Worm (Caenorhabditis elegans) whole organism, L1 larva: ENCODE measurements around the gene F22F1.2.

Source experiments
- egl-27 ChIP-seq, 2 experiments: fragments of 150-350 bp in 1 of 2; sonication (generic microtip); optimal IDR thresholded peaks; 3 replicates each; lab custom pipeline; 2017 to 2018; ENCODE audit warnings: missing biosample characterization in 2 of 2, missing genetic modification characterization in 2 of 2, missing genetic modification reagents in 2 of 2
- jun-1 ChIP-seq: fragments of 150-350 bp; optimal IDR thresholded peaks from 2 replicates; lab custom pipeline; 2014; ENCODE audit warnings: missing biosample characterization, missing genetic modification reagents, missing genetic modification characterization
- nhr-12 ChIP-seq: sonication (generic microtip); optimal IDR thresholded peaks from 2 replicates; lab custom pipeline; 2017; ENCODE audit warnings: missing biosample characterization, missing genetic modification characterization
- nhr-237 ChIP-seq: fragments of 150-350 bp; optimal IDR thresholded peaks from 2 replicates; lab custom pipeline; 2014; ENCODE audit warnings: missing biosample characterization, missing genetic modification characterization
- nhr-90 ChIP-seq: sonication (generic microtip); optimal IDR thresholded peaks from 2 replicates; lab custom pipeline; 2016; ENCODE audit warnings: mild to moderate bottlenecking, missing genetic modification characterization, missing compliant biosample characterization; ENCODE audit not compliant: poor library complexity
- unc-98 ChIP-seq: fragments of 200-800 bp; sonication (Bioruptor generic); IDR thresholded peaks from 2 replicates; pipeline ENCODE4 v1.3.6; 2022; ENCODE audit warnings: missing genetic modification characterization, missing compliant biosample characterization

DNA sequence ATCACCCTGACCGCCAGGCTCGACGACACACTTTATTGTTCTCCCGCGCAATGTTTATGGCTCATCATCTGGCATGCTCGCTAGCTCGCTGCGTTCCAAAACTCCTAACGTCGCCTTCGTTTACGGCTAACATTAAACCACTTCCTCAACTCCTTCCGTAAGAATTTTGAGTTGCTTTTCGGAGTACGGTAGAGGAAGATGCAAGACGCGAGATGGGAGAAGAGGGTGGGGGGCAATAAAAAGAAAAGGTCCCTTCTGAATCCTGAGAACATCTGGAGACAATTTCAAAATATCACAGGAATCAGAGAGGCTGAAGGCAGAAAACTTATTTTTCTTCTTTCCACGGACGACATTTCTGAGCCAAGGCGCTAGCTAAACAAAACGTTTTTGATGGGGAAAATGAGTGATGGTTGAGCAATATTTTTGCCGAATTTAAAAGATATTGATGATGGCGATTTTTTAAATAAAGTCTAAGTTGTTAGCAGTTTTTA, 32.6 kb downstream of the F22F1.2 start:
- TF ChIP-seq egl-27 (tag; optimal IDR thresholded peaks at IDR 0.05; lab: Kevin White, UChicago) (no peak), nhr-90 (tag; lab: Kevin White, UChicago) (no peak), jun-1 (no peak), nhr-237 (tag; lab: Kevin White, UChicago) (no peak), nhr-12 (tag; lab: Kevin White, UChicago) (no peak), unc-98 (GFP tag; lab: Robert Waterston, UW) (no peak)
